Worm (Caenorhabditis elegans) whole organism, young adult: ENCODE data around the gene Y57A10A.27.
A peak's percentile ranks its signal among the peaks of the same experiment; 100 is the strongest.

Source experiments
- B0019.2 ChIP-seq: fragments of 200-800 bp; sonication (Bioruptor generic); conservative IDR thresholded peaks from 2 replicates; pipeline ENCODE4 v1.3.6; 2022; ENCODE audit warnings: missing genetic modification reagents, missing genetic modification characterization, missing compliant biosample characterization
- B0336.3 ChIP-seq: fragments of 200-800 bp; sonication (Bioruptor generic); IDR thresholded peaks from 2 replicates; pipeline ENCODE4 v1.3.6; 2022; ENCODE audit warnings: missing genetic modification characterization, missing compliant biosample characterization
- F55B11.4 ChIP-seq: sonication (generic microtip); optimal IDR thresholded peaks from 2 replicates; lab custom pipeline; 2016; ENCODE audit warnings: missing compliant biosample characterization, missing genetic modification characterization, borderline replicate concordance; ENCODE audit not compliant: insufficient read depth
- F57C9.4 ChIP-seq: sonication (generic microtip); optimal IDR thresholded peaks from 2 replicates; lab custom pipeline; 2017; ENCODE audit warnings: mild to moderate bottlenecking, missing genetic modification characterization, missing compliant biosample characterization
- Y53G8AR.9 ChIP-seq: fragments of 200-800 bp; sonication (Bioruptor generic); conservative IDR thresholded peaks from 2 replicates; pipeline ENCODE4 v1.3.6; 2022; ENCODE audit warnings: missing genetic modification reagents, missing genetic modification characterization, missing compliant biosample characterization
- ZK185.1 ChIP-seq: sonication (generic microtip); optimal IDR thresholded peaks from 2 replicates; lab custom pipeline; 2016; ENCODE audit warnings: mild to moderate bottlenecking, missing genetic modification characterization, missing compliant biosample characterization; ENCODE audit not compliant: poor library complexity, severe bottlenecking
- ama-1 ChIP-seq, 3 experiments: fragments of 150-350 bp in 1 of 3; sonication (generic microtip) in 2 of 3; optimal IDR thresholded peaks; 2 replicates each; lab custom pipeline; 2014 to 2018; ENCODE audit warnings: missing biosample characterization in 2 of 3, missing genetic modification characterization in 2 of 3, missing genetic modification reagents in 2 of 3
- athp-1 ChIP-seq: sonication (generic microtip); optimal IDR thresholded peaks from 2 replicates; lab custom pipeline; 2017; ENCODE audit warnings: mild to moderate bottlenecking, missing genetic modification characterization, missing compliant biosample characterization
- attf-6 ChIP-seq: fragments of 200-800 bp; sonication (Bioruptor generic); IDR thresholded peaks from 2 replicates; pipeline ENCODE4 v1.3.6; 2022; ENCODE audit warnings: missing genetic modification reagents, missing genetic modification characterization, missing compliant biosample characterization
- bed-2 ChIP-seq: fragments of 200-800 bp; sonication (Bioruptor generic); IDR thresholded peaks from 2 replicates; pipeline ENCODE4 v1.3.6; 2022; ENCODE audit warnings: missing genetic modification reagents, missing genetic modification characterization, missing compliant biosample characterization
- ceh-100 ChIP-seq: fragments of 200-800 bp; sonication (Bioruptor generic); IDR thresholded peaks from 2 replicates; pipeline ENCODE4 v1.3.6; 2022; ENCODE audit warnings: missing genetic modification reagents, missing genetic modification characterization, missing compliant biosample characterization
- ceh-58 ChIP-seq: fragments of 200-800 bp; sonication (Bioruptor generic); IDR thresholded peaks from 2 replicates; pipeline ENCODE4 v1.3.6; 2022; ENCODE audit warnings: missing genetic modification characterization, missing compliant biosample characterization
- ceh-91 ChIP-seq: fragments of 200-800 bp; sonication (Bioruptor generic); IDR thresholded peaks from 2 replicates; pipeline ENCODE4 v1.3.6; 2022; ENCODE audit warnings: missing genetic modification reagents, missing genetic modification characterization, missing compliant biosample characterization
- die-1 ChIP-seq: sonication (generic microtip); optimal IDR thresholded peaks from 2 replicates; lab custom pipeline; 2016; ENCODE audit warnings: missing genotype, mild to moderate bottlenecking, missing genetic modification characterization, missing compliant biosample characterization
- egrh-3 ChIP-seq: fragments of 200-800 bp; sonication (Bioruptor generic); IDR thresholded peaks from 2 replicates; pipeline ENCODE4 v1.3.6; 2022; ENCODE audit warnings: missing genetic modification reagents, missing genetic modification characterization, missing compliant biosample characterization
- ets-4 ChIP-seq: fragments of 200-800 bp; sonication (Bioruptor generic); optimal IDR thresholded peaks from 2 replicates; lab custom pipeline; 2018; ENCODE audit warnings: mild to moderate bottlenecking, missing genetic modification characterization, missing compliant biosample characterization
- fkh-3 ChIP-seq: sonication (generic microtip); optimal IDR thresholded peaks from 2 replicates; lab custom pipeline; 2016; ENCODE audit warnings: mild to moderate bottlenecking, missing genetic modification characterization, missing compliant biosample characterization
- hlh-12 ChIP-seq: sonication (generic microtip); optimal IDR thresholded peaks from 2 replicates; lab custom pipeline; 2016; ENCODE audit warnings: missing genetic modification characterization, missing compliant biosample characterization
- hlh-26 ChIP-seq: fragments of 200-800 bp; sonication (Bioruptor generic); conservative IDR thresholded peaks from 2 replicates; pipeline ENCODE4 v1.3.6; 2022; ENCODE audit warnings: missing genetic modification reagents, missing genetic modification characterization, missing compliant biosample characterization
- hsf-1 ChIP-seq: fragments of 200-800 bp; sonication (Bioruptor generic); IDR thresholded peaks from 2 replicates; pipeline ENCODE4 v1.3.6; 2022; ENCODE audit warnings: missing genetic modification reagents, missing genetic modification characterization, missing compliant biosample characterization
- lsl-1 ChIP-seq: fragments of 200-800 bp; sonication (Bioruptor generic); optimal IDR thresholded peaks from 2 replicates; lab custom pipeline; 2018; ENCODE audit warnings: mild to moderate bottlenecking, missing genetic modification characterization, moderate library complexity, missing compliant biosample characterization
- madf-8 ChIP-seq: fragments of 200-800 bp; sonication (Bioruptor generic); conservative IDR thresholded peaks from 2 replicates; pipeline ENCODE4 v1.3.6; 2022; ENCODE audit warnings: missing genetic modification reagents, missing genetic modification characterization, missing compliant biosample characterization
- nfya-1 ChIP-seq: sonication (generic microtip); optimal IDR thresholded peaks from 2 replicates; lab custom pipeline; 2017; ENCODE audit warnings: antibody characterized with exemption, missing compliant biosample characterization, missing genetic modification characterization, borderline replicate concordance; ENCODE audit not compliant: insufficient read depth
- nhr-120 ChIP-seq: fragments of 200-800 bp; sonication (Bioruptor generic); IDR thresholded peaks from 2 replicates; pipeline ENCODE4 v1.3.6; 2022; ENCODE audit warnings: missing genetic modification characterization, missing compliant biosample characterization
- nhr-80 ChIP-seq: sonication (generic microtip); optimal IDR thresholded peaks from 2 replicates; lab custom pipeline; 2016; ENCODE audit warnings: missing genetic modification characterization, missing compliant biosample characterization
- nhr-90 ChIP-seq: sonication (generic microtip); optimal IDR thresholded peaks from 2 replicates; lab custom pipeline; 2016; ENCODE audit warnings: missing genotype, mild to moderate bottlenecking, missing genetic modification characterization, missing compliant biosample characterization
- pbrm-1 ChIP-seq: fragments of 200-800 bp; sonication (Bioruptor generic); IDR thresholded peaks from 2 replicates; pipeline ENCODE4 v1.3.6; 2022; ENCODE audit warnings: missing genetic modification reagents, missing genetic modification characterization, missing compliant biosample characterization
- rpc-1 ChIP-seq, 2 experiments: fragments of 150-350 bp in 1 of 2; sonication (generic microtip) in 1 of 2; optimal IDR thresholded peaks; 2 replicates each; lab custom pipeline; 2014 to 2018; ENCODE audit warnings: missing biosample characterization in 1 of 2, missing genetic modification characterization in 1 of 2, missing genetic modification reagents in 1 of 2, missing genotype in 1 of 2
- snpc-1.3 ChIP-seq: sonication (generic microtip); optimal IDR thresholded peaks from 2 replicates; lab custom pipeline; 2017; ENCODE audit warnings: missing genetic modification characterization, mild to moderate bottlenecking, missing compliant biosample characterization, antibody characterized with exemption, moderate library complexity, missing genotype, missing genetic modification reagents; ENCODE audit not compliant: insufficient read depth
- snpc-3.4 ChIP-seq: sonication (generic microtip); optimal IDR thresholded peaks from 2 replicates; lab custom pipeline; 2017; ENCODE audit warnings: missing genetic modification characterization, mild to moderate bottlenecking, missing compliant biosample characterization, antibody characterized with exemption, moderate library complexity, missing genotype, missing genetic modification reagents
- snpc-4 ChIP-seq, 5 experiments: fragments of 150-350 bp in 1 of 5; sonication (generic microtip) in 4 of 5; optimal IDR thresholded peaks; 2 replicates each; lab custom pipeline; 2014 to 2018; ENCODE audit warnings: missing genetic modification characterization in 5 of 5, missing biosample characterization in 3 of 5, antibody characterized with exemption in 2 of 5, mild to moderate bottlenecking in 2 of 5, missing compliant biosample characterization in 2 of 5, missing genotype in 2 of 5, moderate library complexity in 2 of 5, missing genetic modification reagents in 1 of 5
- sptf-2 ChIP-seq: fragments of 200-800 bp; sonication (Bioruptor generic); optimal IDR thresholded peaks from 2 replicates; lab custom pipeline; 2018; ENCODE audit warnings: mild to moderate bottlenecking, missing genetic modification characterization, missing compliant biosample characterization
- unc-130 ChIP-seq: sonication (generic microtip); optimal IDR thresholded peaks from 2 replicates; lab custom pipeline; 2016; ENCODE audit warnings: missing genetic modification reagents, missing genetic modification characterization, missing compliant biosample characterization
- zfh-2 ChIP-seq: fragments of 200-800 bp; sonication (Bioruptor generic); conservative IDR thresholded peaks from 2 replicates; pipeline ENCODE4 v1.3.6; 2022; ENCODE audit warnings: missing genetic modification reagents, missing genetic modification characterization, missing compliant biosample characterization
- ztf-26 ChIP-seq: sonication (generic microtip); optimal IDR thresholded peaks from 2 replicates; lab custom pipeline; 2017; ENCODE audit warnings: missing genetic modification characterization, missing compliant biosample characterization

The Y57A10A.27 gene

DNA sequence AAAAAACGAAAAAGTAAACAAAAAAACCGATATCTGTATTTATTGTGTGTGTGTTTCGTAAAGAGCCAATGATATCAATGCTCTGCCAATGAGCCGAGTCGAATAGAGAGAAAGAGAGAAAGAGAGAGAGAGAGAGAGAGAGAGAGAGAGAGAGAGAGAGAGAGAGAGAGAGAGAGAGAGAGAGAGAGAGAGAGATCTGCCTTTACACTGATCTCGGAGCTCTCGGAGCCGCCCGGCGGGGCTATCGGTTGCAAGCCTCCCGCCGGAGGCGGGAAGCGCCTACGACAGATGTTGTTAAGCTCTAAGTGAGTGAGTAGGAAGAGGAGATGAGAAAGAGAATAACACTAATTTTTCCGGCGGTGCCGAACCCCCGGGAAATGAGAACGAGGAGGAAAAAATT is 6.0 kb downstream of the Y57A10A.27 start:
- no peak for TF ChIP-seq ceh-91 (GFP tag; lab: Robert Waterston, UW)
- peak; percentile 86; the same call in 1 of the 2 replicates for TF ChIP-seq egrh-3 (GFP tag; lab: Robert Waterston, UW)
- no peak for TF ChIP-seq pbrm-1
- TF ChIP-seq, all 124 proteins: peak for 1

- no peak for TF ChIP-seq B0019.2 (GFP tag; lab: Robert Waterston, UW)
- TF ChIP-seq snpc-1.3 (tag; lab: Kevin White, UChicago), result no peak
- TF ChIP-seq nfya-1 (tag; lab: Kevin White, UChicago), result no peak
- TF ChIP-seq fkh-3, result no peak
- no peak for TF ChIP-seq hsf-1 (GFP tag; lab: Robert Waterston, UW)
- no peak for TF ChIP-seq nhr-90
- TF ChIP-seq bed-2, result no peak
- no peak for TF ChIP-seq Y53G8AR.9 (GFP tag; lab: Robert Waterston, UW)
- no peak for TF ChIP-seq hlh-12 (tag; lab: Kevin White, UChicago)
- no peak for TF ChIP-seq nhr-80
- TF ChIP-seq ets-4 (GFP tag; lab: Kevin White, UChicago), result no peak
- TF ChIP-seq egrh-3 (GFP tag; lab: Robert Waterston, UW), result no peak
- TF ChIP-seq B0336.3 (GFP tag; lab: Robert Waterston, UW), result no peak
- TF ChIP-seq nhr-120 (GFP tag; lab: Robert Waterston, UW), result no peak
- TF ChIP-seq die-1 (tag; lab: Kevin White, UChicago), result no peak
- no peak for TF ChIP-seq sptf-2 (GFP tag; lab: Kevin White, UChicago)
- TF ChIP-seq rpc-1 (optimal IDR thresholded peaks at IDR 0.05; lab: Kevin White, UChicago), result no peak
- no peak for TF ChIP-seq rpc-1 (tag; optimal IDR thresholded peaks at IDR 0.05; lab: Kevin White, UChicago)
- no peak for TF ChIP-seq ztf-26 (tag; lab: Kevin White, UChicago)
- no peak for TF ChIP-seq ceh-58
- TF ChIP-seq lsl-1, result no peak
Observed at ce11 chrII:12266797-12267196, 8.0 kb downstream of the Y57A10A.27 start.

DNA sequence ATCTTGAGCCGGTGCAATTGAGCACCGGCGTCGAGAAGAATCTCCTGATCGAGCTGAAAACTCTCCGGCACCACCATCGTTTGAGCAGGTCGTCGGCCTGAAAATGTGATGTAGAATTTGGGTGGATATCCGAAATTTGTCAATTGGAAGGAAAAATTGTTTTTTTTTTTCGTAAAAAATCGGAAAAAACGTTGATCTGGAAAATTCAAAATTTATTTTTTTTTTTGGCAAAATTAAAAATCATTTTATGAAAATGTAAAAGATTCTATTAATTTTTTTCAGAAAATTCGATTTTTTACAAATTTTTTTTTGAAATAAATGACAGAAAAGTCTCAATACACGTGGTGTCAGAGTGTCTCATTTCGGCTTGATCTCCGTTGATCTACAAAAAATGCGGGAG is 8.7 kb downstream of the Y57A10A.27 start, which contains the start of gene tric-1B.1:
Gene tric-1B.1 (minus strand): TSS at position 101 of the 400 bp plus-strand sequence.
- no peak for TF ChIP-seq ZK185.1
- TF ChIP-seq F55B11.4 (tag; lab: Kevin White, UChicago), result no peak
- TF ChIP-seq athp-1 (tag; lab: Kevin White, UChicago), result no peak
- TF ChIP-seq bed-2, result no peak
- no peak for TF ChIP-seq madf-8 (GFP tag; lab: Robert Waterston, UW)
- no peak for TF ChIP-seq nhr-90
- no peak for TF ChIP-seq unc-130 (GFP tag; lab: Kevin White, UChicago)
- no peak for TF ChIP-seq snpc-3.4
- no peak for TF ChIP-seq snpc-4 (GFP tag; optimal IDR thresholded peaks at IDR 0.05; lab: Kevin White, UChicago)
- no peak for TF ChIP-seq snpc-4 (tag; optimal IDR thresholded peaks at IDR 0.05; lab: Kevin White, UChicago)
- no peak for TF ChIP-seq ama-1 (optimal IDR thresholded peaks at IDR 0.05; lab: Kevin White, UChicago)
- TF ChIP-seq ama-1 (GFP tag; optimal IDR thresholded peaks at IDR 0.05; lab: Kevin White, UChicago), result no peak
- no peak for TF ChIP-seq attf-6 (GFP tag; lab: Robert Waterston, UW)
- TF ChIP-seq hlh-26 (GFP tag; lab: Robert Waterston, UW), result no peak
- no peak for TF ChIP-seq hlh-12 (tag; lab: Kevin White, UChicago)
- no peak for TF ChIP-seq F57C9.4 (tag; lab: Kevin White, UChicago)

DNA sequence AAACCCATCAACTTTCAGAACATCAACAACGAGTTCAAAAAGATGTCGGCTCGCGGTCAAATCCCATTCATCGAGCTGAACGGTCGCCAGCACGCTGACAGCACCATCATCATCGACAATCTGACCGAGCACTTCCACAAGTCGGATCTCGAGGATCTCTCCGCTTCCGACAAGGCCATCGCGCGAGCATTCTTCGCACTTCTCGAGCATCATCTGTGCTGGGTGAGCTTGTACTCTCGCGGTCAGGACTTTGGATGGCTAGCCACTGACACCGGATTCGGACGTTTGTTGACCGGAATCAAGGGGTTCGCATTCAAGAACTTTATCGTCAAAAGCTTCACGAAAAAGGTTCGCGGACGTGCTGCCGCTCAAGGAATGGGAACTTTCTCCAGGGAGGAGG is 10.0 kb downstream of the Y57A10A.27 start:
- no peak for TF ChIP-seq ceh-100 (GFP tag; lab: Robert Waterston, UW)
- TF ChIP-seq zfh-2 (GFP tag; lab: Robert Waterston, UW), result peak; percentile 66
